Worm (Caenorhabditis elegans) whole organism, young adult: Measurements from ENCODE around the gene ifta-2.
"Not testable (repeated sequence)": the region's sequence is repeated elsewhere in the genome, so short reads cannot be mapped to it uniquely, and the experiment has no call there.

Source experiments
- B0035.1 ChIP-seq: sonication (generic microtip); optimal IDR thresholded peaks from 2 replicates; lab custom pipeline; 2016; ENCODE audit warnings: missing genetic modification characterization, mild to moderate bottlenecking, missing compliant biosample characterization, missing genotype, missing genetic modification reagents
- C06A6.2 ChIP-seq: fragments of 200-800 bp; sonication (Bioruptor generic); conservative IDR thresholded peaks from 2 replicates; pipeline ENCODE4 v1.3.6; 2022; ENCODE audit warnings: missing genetic modification characterization, missing compliant biosample characterization
- D2030.7 ChIP-seq: fragments of 200-800 bp; sonication (Bioruptor generic); IDR thresholded peaks from 2 replicates; pipeline ENCODE4 v1.3.6; 2022; ENCODE audit warnings: missing genetic modification reagents, missing genetic modification characterization, missing compliant biosample characterization
- K12H6.12 ChIP-seq: fragments of 200-800 bp; sonication (Bioruptor generic); optimal IDR thresholded peaks from 2 replicates; lab custom pipeline; 2018; ENCODE audit warnings: mild to moderate bottlenecking, missing genetic modification characterization, missing compliant biosample characterization
- T07F8.4 ChIP-seq: sonication (generic microtip); optimal IDR thresholded peaks from 2 replicates; lab custom pipeline; 2016; ENCODE audit warnings: mild to moderate bottlenecking, missing genetic modification characterization, moderate library complexity, missing compliant biosample characterization
- T26A5.8 ChIP-seq: sonication (generic microtip); optimal IDR thresholded peaks from 2 replicates; lab custom pipeline; 2016; ENCODE audit warnings: missing genetic modification characterization, missing compliant biosample characterization
- Y95B8A.8 ChIP-seq: fragments of 200-800 bp; sonication (Bioruptor generic); IDR thresholded peaks from 2 replicates; pipeline ENCODE4 v1.3.6; 2022; ENCODE audit warnings: missing genetic modification reagents, missing genetic modification characterization, missing compliant biosample characterization
- akir-1 ChIP-seq: fragments of 200-800 bp; sonication (Bioruptor generic); optimal IDR thresholded peaks from 2 replicates; lab custom pipeline; 2018; ENCODE audit warnings: mild to moderate bottlenecking, missing genetic modification characterization, moderate library complexity, missing compliant biosample characterization
- atf-7 ChIP-seq: sonication (generic microtip); optimal IDR thresholded peaks from 2 replicates; lab custom pipeline; 2017; ENCODE audit warnings: mild to moderate bottlenecking, missing genetic modification characterization, missing compliant biosample characterization
- athp-1 ChIP-seq: sonication (generic microtip); optimal IDR thresholded peaks from 2 replicates; lab custom pipeline; 2017; ENCODE audit warnings: mild to moderate bottlenecking, missing genetic modification characterization, missing compliant biosample characterization
- attf-3 ChIP-seq: fragments of 200-800 bp; sonication (Bioruptor generic); conservative IDR thresholded peaks from 2 replicates; pipeline ENCODE4 v1.3.6; 2022; ENCODE audit warnings: missing genetic modification reagents, missing genetic modification characterization, missing compliant biosample characterization
- attf-5 ChIP-seq: fragments of 200-800 bp; sonication (Bioruptor generic); optimal IDR thresholded peaks from 2 replicates; lab custom pipeline; 2018; ENCODE audit warnings: mild to moderate bottlenecking, missing genetic modification characterization, missing compliant biosample characterization
- attf-6 ChIP-seq: fragments of 200-800 bp; sonication (Bioruptor generic); IDR thresholded peaks from 2 replicates; pipeline ENCODE4 v1.3.6; 2022; ENCODE audit warnings: missing genetic modification reagents, missing genetic modification characterization, missing compliant biosample characterization
- ccch-3 ChIP-seq: fragments of 200-800 bp; sonication (Bioruptor generic); optimal IDR thresholded peaks from 2 replicates; lab custom pipeline; 2018; ENCODE audit warnings: mild to moderate bottlenecking, missing genetic modification characterization, missing compliant biosample characterization
- cebp-2 ChIP-seq: fragments of 200-800 bp; sonication (Bioruptor generic); IDR thresholded peaks from 2 replicates; pipeline ENCODE4 v1.3.6; 2022; ENCODE audit warnings: missing genetic modification characterization, missing compliant biosample characterization
- ceh-79 ChIP-seq: sonication (generic microtip); optimal IDR thresholded peaks from 2 replicates; lab custom pipeline; 2017; ENCODE audit warnings: mild to moderate bottlenecking, missing genetic modification characterization, missing compliant biosample characterization
- chd-7 ChIP-seq: sonication (generic microtip); optimal IDR thresholded peaks from 2 replicates; lab custom pipeline; 2016; ENCODE audit warnings: mild to moderate bottlenecking, missing genetic modification characterization, moderate library complexity, missing compliant biosample characterization
- dox-1 ChIP-seq: fragments of 200-800 bp; sonication (Bioruptor generic); IDR thresholded peaks from 2 replicates; pipeline ENCODE4 v1.3.6; 2022; ENCODE audit warnings: missing genetic modification reagents, missing genetic modification characterization, missing compliant biosample characterization
- dpl-1 ChIP-seq: fragments of 150-350 bp; optimal IDR thresholded peaks from 2 replicates; lab custom pipeline; 2014; ENCODE audit warnings: missing biosample characterization, missing genetic modification reagents, missing genetic modification characterization
- egl-18 ChIP-seq: fragments of 200-800 bp; sonication (Bioruptor generic); IDR thresholded peaks from 2 replicates; pipeline ENCODE4 v1.3.6; 2022; ENCODE audit warnings: missing genetic modification reagents, missing genetic modification characterization, missing compliant biosample characterization
- egl-44 ChIP-seq: fragments of 200-800 bp; sonication (Bioruptor generic); IDR thresholded peaks from 2 replicates; pipeline ENCODE4 v1.3.6; 2022; ENCODE audit warnings: missing genetic modification reagents, missing genetic modification characterization, missing compliant biosample characterization
- gei-17 ChIP-seq: fragments of 200-800 bp; sonication (Bioruptor generic); optimal IDR thresholded peaks from 2 replicates; lab custom pipeline; 2018; ENCODE audit warnings: mild to moderate bottlenecking, missing genetic modification characterization, missing compliant biosample characterization
- hmg-1.2 ChIP-seq: fragments of 200-800 bp; sonication (Bioruptor generic); IDR thresholded peaks from 2 replicates; pipeline ENCODE4 v1.3.6; 2022; ENCODE audit warnings: missing genetic modification reagents, missing genetic modification characterization, missing compliant biosample characterization
- hsf-1 ChIP-seq: fragments of 200-800 bp; sonication (Bioruptor generic); IDR thresholded peaks from 2 replicates; pipeline ENCODE4 v1.3.6; 2022; ENCODE audit warnings: missing genetic modification reagents, missing genetic modification characterization, missing compliant biosample characterization
- lin-26 ChIP-seq: fragments of 200-800 bp; sonication (Bioruptor generic); IDR thresholded peaks from 2 replicates; pipeline ENCODE4 v1.3.6; 2022; ENCODE audit warnings: missing genetic modification reagents, missing genetic modification characterization, missing compliant biosample characterization
- lsl-1 ChIP-seq: fragments of 200-800 bp; sonication (Bioruptor generic); optimal IDR thresholded peaks from 2 replicates; lab custom pipeline; 2018; ENCODE audit warnings: mild to moderate bottlenecking, missing genetic modification characterization, moderate library complexity, missing compliant biosample characterization
- madf-6 ChIP-seq: fragments of 200-800 bp; sonication (Bioruptor generic); IDR thresholded peaks from 2 replicates; pipeline ENCODE4 v1.3.6; 2022; ENCODE audit warnings: missing genetic modification reagents, missing genetic modification characterization, missing compliant biosample characterization
- nhr-27 ChIP-seq: fragments of 200-800 bp; sonication (Bioruptor generic); optimal IDR thresholded peaks from 2 replicates; lab custom pipeline; 2018; ENCODE audit warnings: mild to moderate bottlenecking, missing genetic modification characterization, moderate library complexity, missing compliant biosample characterization
- nhr-80 ChIP-seq: sonication (generic microtip); optimal IDR thresholded peaks from 2 replicates; lab custom pipeline; 2016; ENCODE audit warnings: missing genetic modification characterization, missing compliant biosample characterization
- nhr-90 ChIP-seq: sonication (generic microtip); optimal IDR thresholded peaks from 2 replicates; lab custom pipeline; 2016; ENCODE audit warnings: missing genotype, mild to moderate bottlenecking, missing genetic modification characterization, missing compliant biosample characterization
- pha-4 ChIP-seq: fragments of 150-350 bp; sonication (generic microtip); optimal IDR thresholded peaks from 2 replicates; lab custom pipeline; 2014; ENCODE audit warnings: missing biosample characterization, missing genetic modification reagents, missing genetic modification characterization
- rec-8 ChIP-seq, 2 experiments: sonication (generic microtip); optimal IDR thresholded peaks; 2 replicates each; lab custom pipeline; 2016; ENCODE audit warnings: mild to moderate bottlenecking in 2 of 2, missing genetic modification characterization in 2 of 2, missing genetic modification reagents in 2 of 2, missing genotype in 2 of 2, missing biosample characterization in 1 of 2, missing compliant biosample characterization in 1 of 2, moderate library complexity in 1 of 2
- sdz-38 ChIP-seq: sonication (generic microtip); optimal IDR thresholded peaks from 2 replicates; lab custom pipeline; 2016; ENCODE audit warnings: missing genotype, missing genetic modification characterization, missing compliant biosample characterization
- snpc-4 ChIP-seq, 5 experiments: fragments of 150-350 bp in 1 of 5; sonication (generic microtip) in 4 of 5; optimal IDR thresholded peaks; 2 replicates each; lab custom pipeline; 2014 to 2018; ENCODE audit warnings: missing genetic modification characterization in 5 of 5, missing biosample characterization in 3 of 5, antibody characterized with exemption in 2 of 5, mild to moderate bottlenecking in 2 of 5, missing compliant biosample characterization in 2 of 5, missing genotype in 2 of 5, moderate library complexity in 2 of 5, missing genetic modification reagents in 1 of 5
- sptf-2 ChIP-seq: fragments of 200-800 bp; sonication (Bioruptor generic); optimal IDR thresholded peaks from 2 replicates; lab custom pipeline; 2018; ENCODE audit warnings: mild to moderate bottlenecking, missing genetic modification characterization, missing compliant biosample characterization
- xnd-1 ChIP-seq: sonication (generic microtip); optimal IDR thresholded peaks from 2 replicates; lab custom pipeline; 2016; ENCODE audit warnings: missing genotype, missing genetic modification reagents, missing genetic modification characterization, missing compliant biosample characterization
- ztf-6 ChIP-seq: fragments of 200-800 bp; sonication (Bioruptor generic); IDR thresholded peaks from 2 replicates; pipeline ENCODE4 v1.3.6; 2022; ENCODE audit warnings: missing genetic modification reagents, missing genetic modification characterization, missing compliant biosample characterization

ifta-2 gene

DNA sequence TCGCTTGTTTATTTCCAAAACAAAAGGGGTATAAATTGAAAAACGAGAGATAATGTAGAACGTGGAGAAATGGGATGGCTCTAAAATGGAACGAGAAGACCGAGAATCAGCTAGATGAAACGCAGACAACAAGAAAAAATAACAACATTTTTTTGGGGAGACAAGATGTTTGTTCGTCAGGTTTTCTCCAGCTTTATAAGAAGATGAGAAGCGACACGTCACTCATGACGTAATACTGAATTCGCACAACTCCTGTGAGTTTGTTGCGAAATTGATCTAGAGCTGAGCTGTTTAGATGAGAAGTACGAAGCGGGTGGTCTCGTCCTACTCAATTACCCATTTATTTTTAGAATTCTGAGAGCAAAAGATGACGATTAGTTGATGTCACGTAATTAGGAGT, 16.6 kb downstream of the ifta-2 start (continued):
- TF ChIP-seq C06A6.2 (GFP tag; lab: Robert Waterston, UW) (no peak), cebp-2 (GFP tag; lab: Robert Waterston, UW) (no peak), ztf-6 (GFP tag; lab: Robert Waterston, UW) (no peak), hmg-1.2 (GFP tag; lab: Robert Waterston, UW) (no peak), lin-26 (no peak), pha-4 (tag; lab: Kevin White, UChicago) (no peak), B0035.1 (no peak), xnd-1 (no peak), attf-6 (GFP tag; lab: Robert Waterston, UW) (0 out of 2 replicates have a peak, but pooled peaks have one; percentile 54), dpl-1 (no peak), egl-44 (GFP tag; lab: Robert Waterston, UW) (no peak), chd-7 (tag; lab: Kevin White, UChicago) (no peak), Y95B8A.8 (GFP tag; lab: Robert Waterston, UW) (no peak)

DNA sequence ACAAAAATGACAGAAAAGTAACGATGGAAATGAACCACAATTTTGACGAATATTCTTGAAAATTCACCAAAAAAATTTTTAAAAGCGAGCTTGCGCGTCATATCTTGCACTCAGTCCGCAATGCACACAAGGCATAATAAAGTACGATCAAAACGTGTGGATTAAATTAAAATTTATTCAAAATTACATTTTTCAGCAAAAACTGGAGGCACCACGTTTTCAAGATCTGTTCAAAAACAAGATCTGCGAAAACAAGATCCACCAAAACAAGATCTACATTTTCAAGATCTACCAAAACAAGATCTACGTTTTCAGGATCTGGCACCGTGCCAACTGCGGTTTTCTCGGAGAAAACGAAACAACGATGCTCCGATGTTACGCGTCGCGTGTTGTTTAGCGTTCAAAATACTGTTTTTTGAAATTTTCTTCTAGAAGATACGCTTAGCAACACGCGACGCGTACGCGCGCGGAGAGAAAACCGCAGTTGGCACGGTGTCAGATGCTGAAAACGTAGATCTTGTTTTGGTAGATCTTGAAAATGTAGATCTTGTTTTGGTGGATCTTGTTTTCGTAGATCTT, 17.2 kb downstream of the ifta-2 start:
- TF ChIP-seq madf-6 (GFP tag; lab: Robert Waterston, UW), result peak; percentile 66
- TF ChIP-seq hsf-1, result peak; percentile 82
- peak; percentile 18; the same call in 1 of the 2 replicates for TF ChIP-seq hmg-1.2 (GFP tag; lab: Robert Waterston, UW)
- TF ChIP-seq D2030.7, result peak; percentile 86
- TF ChIP-seq athp-1 (tag; lab: Kevin White, UChicago), result peak; percentile 3
- not testable (repeated sequence) for TF ChIP-seq snpc-4 (GFP tag; optimal IDR thresholded peaks at IDR 0.05; lab: Kevin White, UChicago)
- TF ChIP-seq snpc-4 (tag; optimal IDR thresholded peaks at IDR 0.05; lab: Kevin White, UChicago), result peak in 1 of 4 experiments; percentile 59
- TF ChIP-seq dox-1 (GFP tag; lab: Robert Waterston, UW), result peak; percentile 57
- TF ChIP-seq attf-3 (GFP tag; lab: Robert Waterston, UW), result peak; percentile 62

DNA sequence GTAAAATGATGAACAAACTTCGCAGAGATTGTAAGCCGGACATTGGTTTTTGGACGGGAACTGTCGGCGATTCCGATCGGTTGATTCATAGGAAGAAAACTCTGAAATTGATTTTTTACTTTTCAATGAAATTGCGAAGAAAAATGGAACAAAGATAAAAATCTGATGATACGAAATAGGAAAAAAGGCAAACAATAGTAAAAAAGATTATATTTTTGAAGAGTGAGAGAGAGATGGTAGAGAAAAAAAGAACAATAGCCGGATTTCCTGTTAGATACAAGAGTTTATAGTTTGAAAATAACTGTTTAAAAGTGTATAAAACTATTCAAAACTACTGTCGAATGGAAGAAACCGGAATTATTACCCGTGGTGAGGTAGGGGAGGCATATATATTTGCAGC, 17.7 kb downstream of the ifta-2 start, which contains the start of gene nra-1:
nra-1 (minus strand) TSS at position 101 of the 400 bp plus-strand sequence.
- TF ChIP-seq nhr-27 (tag; lab: Kevin White, UChicago), result no peak
- TF ChIP-seq sptf-2, result no peak
- no peak for TF ChIP-seq nhr-90 (tag; lab: Kevin White, UChicago)
- TF ChIP-seq sdz-38 (tag; lab: Kevin White, UChicago), result no peak
- no peak for TF ChIP-seq T07F8.4 (tag; lab: Kevin White, UChicago)
- no peak for TF ChIP-seq athp-1 (tag; lab: Kevin White, UChicago)
- TF ChIP-seq ceh-79 (tag; lab: Kevin White, UChicago), result no peak
- no peak for TF ChIP-seq rec-8 (tag; optimal IDR thresholded peaks at IDR 0.05; lab: Kevin White, UChicago)
- no peak for TF ChIP-seq lsl-1
- no peak for TF ChIP-seq egl-18
- no peak for TF ChIP-seq gei-17 (GFP tag; lab: Kevin White, UChicago)
- no peak for TF ChIP-seq K12H6.12 (tag; lab: Kevin White, UChicago)
- TF ChIP-seq ccch-3 (GFP tag; lab: Kevin White, UChicago), result no peak
- TF ChIP-seq nhr-80, result no peak
- TF ChIP-seq T26A5.8 (tag; lab: Kevin White, UChicago), result no peak
- TF ChIP-seq attf-5 (GFP tag; lab: Kevin White, UChicago), result no peak
- no peak for TF ChIP-seq atf-7
- no peak for TF ChIP-seq akir-1 (GFP tag; lab: Kevin White, UChicago)
